Fruit fly (Drosophila melanogaster): ENCODE data around the gene CG10864.
A peak's percentile ranks its signal among the peaks of the same experiment; 100 is the strongest.

CG10864 gene

DNA sequence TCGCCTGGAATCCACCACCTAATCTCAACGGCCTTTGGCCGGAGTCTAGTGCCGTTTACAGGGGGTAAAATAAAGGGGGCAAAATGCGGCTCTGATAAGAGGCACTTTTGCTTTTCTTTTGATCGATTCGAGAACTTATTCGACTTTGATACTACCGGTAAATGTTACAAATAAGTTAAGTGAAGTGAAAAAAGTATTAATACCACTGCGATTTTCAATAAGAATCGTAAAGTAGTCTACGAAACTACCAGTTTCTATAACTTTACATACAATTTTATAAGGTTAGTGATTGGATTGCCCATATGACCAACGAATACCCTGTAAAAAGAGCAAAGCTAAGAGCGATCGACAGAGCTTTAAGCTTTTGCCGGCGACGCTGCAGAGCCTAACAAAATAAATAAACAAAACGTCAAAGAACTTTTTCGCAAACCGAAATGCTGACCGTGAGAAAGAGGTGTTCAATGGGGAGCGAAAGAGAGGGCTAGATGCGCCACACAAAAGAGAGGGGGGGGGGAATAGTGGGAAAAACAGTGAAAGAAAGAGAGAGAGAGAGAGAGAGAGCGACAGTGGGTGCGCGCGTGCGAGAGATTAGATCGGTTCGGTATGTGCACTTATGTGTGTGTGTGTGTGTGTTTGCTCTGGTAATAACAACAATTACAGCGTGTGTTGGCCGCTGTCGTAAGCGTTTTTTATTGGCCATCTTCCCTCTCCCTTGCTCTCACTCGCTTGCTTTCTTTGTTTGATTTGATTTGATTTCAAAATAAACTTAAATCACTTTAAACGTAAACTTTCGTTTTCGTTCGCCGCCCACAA, 25.3 kb upstream of the CG10864 start (continued):
- TF ChIP-seq HLHmδ (GFP tag; optimal IDR thresholded peaks at IDR 0.05) (no peak), Jarid2 (GFP tag; optimal IDR thresholded peaks at IDR 0.05) (no peak), CG6791 (GFP tag; IDR thresholded peaks at IDR 0.05; ENCODE audit: partially characterized antibody) (no peak), CG2129 (GFP tag; IDR thresholded peaks at IDR 0.05; ENCODE audit: partially characterized antibody) (no peak), CG10543 (GFP tag; optimal IDR thresholded peaks at IDR 0.05) (peak; percentile 7), CG2678 (tag; optimal IDR thresholded peaks at IDR 0.05) (peak; percentile 84), ham (GFP tag; IDR thresholded peaks at IDR 0.05) (no peak), pb (GFP tag; optimal IDR thresholded peaks at IDR 0.05) (peak; percentile 19), bigmax (GFP tag; optimal IDR thresholded peaks at IDR 0.05) (no peak), chn (GFP tag; optimal IDR thresholded peaks at IDR 0.05) (peak; percentile 11), CG14014 (GFP tag; IDR thresholded peaks at IDR 0.05) (peak; percentile 50; the same call in 1 of the 2 replicates), CG14860 (GFP tag; IDR thresholded peaks at IDR 0.05; ENCODE audit: partially characterized antibody) (no peak), Rfx (GFP tag; IDR thresholded peaks at IDR 0.05) (peak; percentile 75), Doc3 (GFP tag; IDR thresholded peaks at IDR 0.05; ENCODE audit: partially characterized antibody) (no peak), Hr78 (GFP tag; optimal IDR thresholded peaks at IDR 0.05) (peak in 1 of 2 experiments; percentile 65), CG10431 (GFP tag; optimal IDR thresholded peaks at IDR 0.05) (no peak), insv (GFP tag; optimal IDR thresholded peaks at IDR 0.05) (no peak), CG4707 (GFP tag; optimal IDR thresholded peaks at IDR 0.05) (no peak), vvl (GFP tag; IDR thresholded peaks at IDR 0.05) (no peak; the same call in 1 of the 2 replicates), ftz-f1 (GFP tag; optimal IDR thresholded peaks at IDR 0.05) (peak; percentile 93), lab (GFP tag; optimal IDR thresholded peaks at IDR 0.05) (peak; percentile 81), HLH54F (GFP tag; optimal IDR thresholded peaks at IDR 0.05) (peak; percentile 58), jumu (GFP tag; optimal IDR thresholded peaks at IDR 0.05) (peak; percentile 24), Oaz (GFP tag; IDR thresholded peaks at IDR 0.05) (0 out of 2 replicates have a peak, but pooled peaks have one; percentile 27), CG15479 (GFP tag; optimal IDR thresholded peaks at IDR 0.05) (no peak), Poxn (GFP tag; IDR thresholded peaks at IDR 0.05) (no peak), CG6654 (GFP tag; optimal IDR thresholded peaks at IDR 0.05) (no peak), Blimp-1 (GFP tag; optimal IDR thresholded peaks at IDR 0.05) (peak; percentile 67), gcm2 (GFP tag; optimal IDR thresholded peaks at IDR 0.05) (no peak)

DNA sequence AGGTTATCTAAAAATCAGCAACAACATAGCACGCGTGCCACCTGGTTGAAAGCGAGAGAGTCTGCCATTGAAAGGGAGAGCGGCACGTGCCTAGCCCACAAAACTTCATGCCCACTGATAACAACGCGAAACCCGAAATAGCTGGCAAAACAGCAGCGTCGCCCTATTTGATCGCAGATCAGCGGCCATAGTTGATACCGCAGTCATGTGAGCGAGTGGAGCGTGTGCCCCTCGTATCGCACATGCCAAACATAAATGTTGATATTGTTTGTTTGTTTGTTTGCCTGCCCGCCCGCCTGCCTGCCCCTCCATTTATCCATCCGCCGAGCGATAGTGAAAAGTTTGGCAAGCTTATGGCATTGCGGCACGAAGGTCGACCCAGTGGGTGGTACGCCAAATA, 21.5 kb upstream of the CG10864 start:
- no peak for TF ChIP-seq Abd-B (GFP tag; optimal IDR thresholded peaks at IDR 0.05)
- TF ChIP-seq CG11085 (GFP tag; IDR thresholded peaks at IDR 0.05): no peak
- TF ChIP-seq Hmr (GFP tag; optimal IDR thresholded peaks at IDR 0.05): peak; percentile 13
- no peak for TF ChIP-seq CG6689 (GFP tag; IDR thresholded peaks at IDR 0.05)
- no peak for TF ChIP-seq CG4404 (GFP tag; IDR thresholded peaks at IDR 0.05)
- TF ChIP-seq Hey (tag; optimal IDR thresholded peaks at IDR 0.05): peak; percentile 81
- TF ChIP-seq GATAe (GFP tag; conservative IDR thresholded peaks at IDR 0.05): 0 out of 2 replicates have a peak, but pooled peaks have one; percentile 15
- no peak for TF ChIP-seq CG1792 (GFP tag; optimal IDR thresholded peaks at IDR 0.05)
- peak; percentile 97 for TF ChIP-seq cwo (GFP tag; optimal IDR thresholded peaks at IDR 0.05)
- no peak for TF ChIP-seq CG7987 (GFP tag; optimal IDR thresholded peaks at IDR 0.05)
- TF ChIP-seq HmgD (GFP tag; optimal IDR thresholded peaks at IDR 0.05): no peak
- no peak for TF ChIP-seq Hr3 (GFP tag; optimal IDR thresholded peaks at IDR 0.05)
- no peak for TF ChIP-seq Hand (GFP tag; optimal IDR thresholded peaks at IDR 0.05)
- TF ChIP-seq CG15011 (GFP tag; optimal IDR thresholded peaks at IDR 0.05): no peak
- TF ChIP-seq Gug (GFP tag; IDR thresholded peaks at IDR 0.05): no peak
- TF ChIP-seq ash1 (GFP tag; optimal IDR thresholded peaks at IDR 0.05): no peak
- TF ChIP-seq Opbp (GFP tag; IDR thresholded peaks at IDR 0.05; ENCODE audit: partially characterized antibody): no peak
- no peak for TF ChIP-seq CG16779 (GFP tag; IDR thresholded peaks at IDR 0.05)
- TF ChIP-seq ato (GFP tag; IDR thresholded peaks at IDR 0.05; ENCODE audit: partially characterized antibody): no peak
- peak; percentile 49 for TF ChIP-seq lab (GFP tag; optimal IDR thresholded peaks at IDR 0.05)
- no peak for TF ChIP-seq ap (GFP tag; IDR thresholded peaks at IDR 0.05)

All from whole organism, embryonic.